Worm (Caenorhabditis elegans): ENCODE results near the gene gsp-2.

DNA sequence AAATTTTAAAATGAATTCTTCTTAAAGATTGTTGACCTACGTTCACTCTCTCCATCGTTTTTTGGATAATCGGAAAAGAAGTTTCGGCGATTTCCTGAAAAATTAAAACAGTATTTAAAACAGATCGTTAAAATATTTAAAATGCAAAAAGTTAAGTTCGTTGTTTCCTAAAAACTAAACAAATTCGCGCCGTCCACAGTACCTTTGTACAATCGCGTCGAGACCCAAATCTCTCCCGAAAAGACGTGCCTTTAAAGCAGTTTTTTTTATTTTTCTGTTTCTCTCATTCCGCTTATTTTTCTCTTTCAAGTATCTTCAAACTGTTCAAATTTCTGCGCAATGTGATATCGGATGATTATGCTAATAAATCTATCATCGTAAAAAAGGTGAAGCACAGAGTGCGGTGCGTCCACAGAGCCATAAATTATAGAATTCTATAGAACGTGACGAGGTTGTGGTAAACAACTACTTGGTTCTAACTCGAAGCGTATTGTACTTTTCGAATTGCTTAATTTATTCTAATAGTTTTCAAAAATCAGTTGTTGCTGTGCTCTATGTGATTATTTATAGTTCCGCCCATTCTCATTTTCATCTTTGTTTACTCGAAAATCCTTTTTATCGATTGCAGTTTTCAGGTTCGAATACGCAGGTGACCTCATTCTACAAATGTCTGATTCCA lies 25.6 kb upstream of the gsp-2 start, which contains the start of the genes F56C9.6 and F56C9.3:
- no peak for TF ChIP-seq him-1 (tag; optimal IDR thresholded peaks at IDR 0.05)
- TF ChIP-seq W03F9.2 (tag; optimal IDR thresholded peaks at IDR 0.05) = no peak
- no peak for TF ChIP-seq dao-5 (tag; optimal IDR thresholded peaks at IDR 0.05)

All from whole organism, L4/young adult.